Fruit fly (Drosophila melanogaster) whole organism, embryonic: Measurements from ENCODE around the gene Trf4-1.

Experiments
- Abd-B ChIP-seq: fragments of 200-800 bp; sonication (Bioruptor generic); optimal IDR thresholded peaks from 2 replicates; lab custom pipeline; 2018; ENCODE audit warnings: missing biosample characterization, mild to moderate bottlenecking, missing genetic modification characterization, moderate library complexity
- Adf1 ChIP-seq: fragments of 200-800 bp; sonication (Bioruptor generic); IDR thresholded peaks from 2 replicates; pipeline ENCODE4 v1.3.6; 2022; ENCODE audit warnings: missing biosample characterization, missing genetic modification characterization
- CG10147 ChIP-seq: fragments of 200-800 bp; sonication (Bioruptor generic); optimal IDR thresholded peaks from 2 replicates; lab custom pipeline; 2019; ENCODE audit warnings: missing biosample characterization, mild to moderate bottlenecking, missing genetic modification characterization, moderate library complexity
- CG10979 ChIP-seq: fragments of 200-800 bp; sonication (Bioruptor generic); optimal IDR thresholded peaks from 2 replicates; lab custom pipeline; 2018; ENCODE audit warnings: missing biosample characterization, mild to moderate bottlenecking, missing genetic modification characterization, moderate library complexity
- CG11456 ChIP-seq: fragments of 200-800 bp; sonication (Bioruptor generic); IDR thresholded peaks from 3 replicates; pipeline ENCODE4 v1.3.6; 2022; ENCODE audit warnings: missing biosample characterization, missing genetic modification characterization
- CG12071 ChIP-seq: fragments of 200-800 bp; sonication (Bioruptor generic); optimal IDR thresholded peaks from 3 replicates; lab custom pipeline; 2018; ENCODE audit warnings: missing biosample characterization, mild to moderate bottlenecking, missing genetic modification characterization
- CG12219 ChIP-seq: fragments of 200-800 bp; sonication (Bioruptor generic); optimal IDR thresholded peaks from 3 replicates; lab custom pipeline; 2018; ENCODE audit warnings: missing biosample characterization, mild to moderate bottlenecking, missing genetic modification characterization
- CG12391 ChIP-seq: fragments of 200-800 bp; sonication (Bioruptor generic); optimal IDR thresholded peaks from 3 replicates; lab custom pipeline; 2018; ENCODE audit warnings: missing biosample characterization, mild to moderate bottlenecking, missing genetic modification characterization, moderate library complexity
- CG12744 ChIP-seq: fragments of 200-800 bp; sonication (Bioruptor generic); optimal IDR thresholded peaks from 2 replicates; lab custom pipeline; 2016; ENCODE audit warnings: missing biosample characterization, missing genetic modification characterization
- CG12769 ChIP-seq: fragments of 200-800 bp; sonication (Bioruptor generic); optimal IDR thresholded peaks from 2 replicates; lab custom pipeline; 2019; ENCODE audit warnings: missing biosample characterization, mild to moderate bottlenecking, missing genetic modification characterization, moderate library complexity
- CG13624 ChIP-seq: fragments of 200-800 bp; sonication (Bioruptor generic); optimal IDR thresholded peaks from 2 replicates; lab custom pipeline; 2016; ENCODE audit warnings: missing biosample characterization, missing genetic modification characterization
- CG14710 ChIP-seq: fragments of 200-800 bp; sonication (Bioruptor generic); optimal IDR thresholded peaks from 3 replicates; lab custom pipeline; 2019; ENCODE audit warnings: missing biosample characterization, mild to moderate bottlenecking, missing genetic modification characterization, moderate library complexity
- CG15073 ChIP-seq: fragments of 200-800 bp; sonication (Bioruptor generic); optimal IDR thresholded peaks from 2 replicates; lab custom pipeline; 2016; ENCODE audit warnings: missing biosample characterization, missing genetic modification characterization
- CG32532 ChIP-seq: fragments of 200-800 bp; sonication (Bioruptor generic); IDR thresholded peaks from 2 replicates; pipeline ENCODE4 v1.3.6; 2022; ENCODE audit warnings: missing biosample characterization, missing genetic modification characterization
- CG3726 ChIP-seq: fragments of 200-800 bp; sonication (Bioruptor generic); IDR thresholded peaks from 3 replicates; pipeline ENCODE4, ENCODE4 v1.3.6; 2022; ENCODE audit warnings: missing biosample characterization, missing genetic modification characterization
- CG4404 ChIP-seq: fragments of 200-800 bp; sonication (Bioruptor generic); IDR thresholded peaks from 2 replicates; pipeline ENCODE4 v1.3.6; 2022; ENCODE audit warnings: missing biosample characterization, missing genetic modification characterization
- CG4730 ChIP-seq: fragments of 200-800 bp; sonication (Bioruptor generic); IDR thresholded peaks from 2 replicates; pipeline ENCODE4 v1.3.6; 2022; ENCODE audit warnings: missing biosample characterization, missing genetic modification characterization
- CG7839 ChIP-seq: fragments of 200-800 bp; sonication (Bioruptor generic); optimal IDR thresholded peaks from 3 replicates; lab custom pipeline; 2018; ENCODE audit warnings: missing biosample characterization, mild to moderate bottlenecking, missing genetic modification characterization, moderate library complexity
- CG8089 ChIP-seq: fragments of 200-800 bp; sonication (Bioruptor generic); optimal IDR thresholded peaks from 3 replicates; lab custom pipeline; 2016; ENCODE audit warnings: missing biosample characterization, missing genetic modification characterization
- CG8359 ChIP-seq: fragments of 200-800 bp; sonication (Bioruptor generic); optimal IDR thresholded peaks from 2 replicates; lab custom pipeline; 2017; ENCODE audit warnings: missing biosample characterization, mild to moderate bottlenecking, missing genetic modification characterization, borderline replicate concordance
- CG8388 ChIP-seq: fragments of 200-800 bp; sonication (Bioruptor generic); optimal IDR thresholded peaks from 2 replicates; lab custom pipeline; 2019; ENCODE audit warnings: missing biosample characterization, mild to moderate bottlenecking, missing genetic modification characterization, moderate library complexity
- Dll ChIP-seq: fragments of 200-800 bp; sonication (Bioruptor generic); IDR thresholded peaks from 4 replicates; pipeline ENCODE4 v1.3.6; 2022; ENCODE audit warnings: missing biosample characterization, missing genetic modification characterization; ENCODE audit not compliant: partially characterized antibody
- Doc3 ChIP-seq: fragments of 200-800 bp; sonication (Bioruptor generic); IDR thresholded peaks from 3 replicates; pipeline ENCODE4 v1.3.6; 2022; ENCODE audit warnings: missing biosample characterization, missing genetic modification characterization; ENCODE audit not compliant: partially characterized antibody
- ERR ChIP-seq: fragments of 200-800 bp; sonication (Bioruptor generic); optimal IDR thresholded peaks from 2 replicates; lab custom pipeline; 2016; ENCODE audit warnings: missing biosample characterization, missing genetic modification characterization
- Gug ChIP-seq: fragments of 200-800 bp; sonication (Bioruptor generic); IDR thresholded peaks from 4 replicates; pipeline ENCODE4 v1.3.6; 2022; ENCODE audit warnings: missing biosample characterization, missing genetic modification characterization
- Hsf ChIP-seq: fragments of 200-800 bp; sonication (Bioruptor generic); optimal IDR thresholded peaks from 3 replicates; lab custom pipeline; 2016; ENCODE audit warnings: missing biosample characterization, missing genetic modification characterization
- Med ChIP-seq: fragments of 200-800 bp; sonication (Bioruptor generic); peaks from one replicate; lab custom pipeline; 2016; ENCODE audit warnings: missing biosample characterization, missing genetic modification characterization, mild to moderate bottlenecking, inconsistent platforms, moderate library complexity
- Meics ChIP-seq: fragments of 200-800 bp; sonication (Bioruptor generic); optimal IDR thresholded peaks from 2 replicates; lab custom pipeline; 2017; ENCODE audit warnings: missing biosample characterization, mild to moderate bottlenecking, missing genetic modification characterization
- Mrtf ChIP-seq: fragments of 200-800 bp; sonication (Bioruptor generic); IDR thresholded peaks from 3 replicates; pipeline ENCODE4 v1.3.6; 2022; ENCODE audit warnings: missing biosample characterization, missing genetic modification characterization
- NFAT ChIP-seq: fragments of 200-800 bp; sonication (Bioruptor generic); IDR thresholded peaks from 2 replicates; pipeline ENCODE4 v1.3.6; 2022; ENCODE audit warnings: missing biosample characterization, missing genetic modification characterization
- Sox102F ChIP-seq: fragments of 200-800 bp; sonication (Bioruptor generic); optimal IDR thresholded peaks from 2 replicates; lab custom pipeline; 2018; ENCODE audit warnings: missing biosample characterization, mild to moderate bottlenecking, missing genetic modification characterization, moderate library complexity
- az2 ChIP-seq: fragments of 200-800 bp; sonication (Bioruptor generic); optimal IDR thresholded peaks from 3 replicates; lab custom pipeline; 2016; ENCODE audit warnings: missing biosample characterization, missing genetic modification characterization
- bcd ChIP-seq: fragments of 200-800 bp; sonication (Bioruptor generic); optimal IDR thresholded peaks from 2 replicates; lab custom pipeline; 2017; ENCODE audit warnings: missing biosample characterization, mild to moderate bottlenecking, missing genetic modification characterization
- crp ChIP-seq, 2 experiments: fragments of 200-800 bp; sonication (Bioruptor generic); optimal IDR thresholded peaks; 2 replicates in 1 of 2; 3 replicates in 1 of 2; lab custom pipeline; 2017; ENCODE audit warnings: missing biosample characterization in 2 of 2, missing genetic modification characterization in 2 of 2, mild to moderate bottlenecking in 1 of 2, moderate library complexity in 1 of 2
- dm ChIP-seq: fragments of 200-800 bp; sonication (Bioruptor generic); optimal IDR thresholded peaks from 3 replicates; lab custom pipeline; 2016; ENCODE audit warnings: missing biosample characterization, missing genetic modification characterization
- exex ChIP-seq: fragments of 200-800 bp; sonication (Bioruptor generic); optimal IDR thresholded peaks from 4 replicates; lab custom pipeline; 2018; ENCODE audit warnings: missing biosample characterization, mild to moderate bottlenecking, missing genetic modification characterization, moderate library complexity
- gcm ChIP-seq: fragments of 200-800 bp; sonication (Bioruptor generic); optimal IDR thresholded peaks from 2 replicates; lab custom pipeline; 2019; ENCODE audit warnings: missing biosample characterization, mild to moderate bottlenecking, missing genetic modification characterization, moderate library complexity
- kay ChIP-seq: fragments of 200-800 bp; sonication (Bioruptor generic); optimal IDR thresholded peaks from 2 replicates; lab custom pipeline; 2016; ENCODE audit warnings: missing biosample characterization, missing genetic modification characterization
- lbe ChIP-seq: fragments of 200-800 bp; sonication (Bioruptor generic); optimal IDR thresholded peaks from 2 replicates; lab custom pipeline; 2016; ENCODE audit warnings: missing biosample characterization, mild to moderate bottlenecking, missing genetic modification characterization
- mld ChIP-seq: fragments of 200-800 bp; sonication (Bioruptor generic); IDR thresholded peaks from 3 replicates; pipeline ENCODE4 v1.3.6; 2022; ENCODE audit warnings: missing biosample characterization, missing genetic modification characterization; ENCODE audit not compliant: partially characterized antibody
- nau ChIP-seq: fragments of 200-800 bp; sonication (Bioruptor generic); optimal IDR thresholded peaks from 3 replicates; lab custom pipeline; 2017; ENCODE audit warnings: missing biosample characterization, mild to moderate bottlenecking, missing genetic modification characterization, missing genetic modification reagents
- onecut ChIP-seq: fragments of 200-800 bp; sonication (Bioruptor generic); IDR thresholded peaks from 2 replicates; pipeline ENCODE4 v1.3.6; 2022; ENCODE audit warnings: missing biosample characterization, missing genetic modification characterization
- psq ChIP-seq: fragments of 200-800 bp; sonication (Bioruptor generic); optimal IDR thresholded peaks from 2 replicates; lab custom pipeline; 2017; ENCODE audit warnings: missing biosample characterization, missing genetic modification characterization
- row ChIP-seq: fragments of 200-800 bp; sonication (Bioruptor generic); IDR thresholded peaks from 3 replicates; pipeline ENCODE4 v1.3.6; 2022; ENCODE audit warnings: missing biosample characterization, missing genetic modification characterization
- scrt ChIP-seq: fragments of 200-800 bp; sonication (Bioruptor generic); optimal IDR thresholded peaks from 2 replicates; lab custom pipeline; 2018; ENCODE audit warnings: missing biosample characterization, mild to moderate bottlenecking, missing genetic modification characterization, moderate library complexity
- slbo ChIP-seq: fragments of 200-800 bp; sonication (Bioruptor generic); IDR thresholded peaks from 2 replicates; pipeline ENCODE4 v1.3.6; 2022; ENCODE audit warnings: missing biosample characterization, missing genetic modification characterization
- sob ChIP-seq: fragments of 200-800 bp; sonication (Bioruptor generic); IDR thresholded peaks from 2 replicates; pipeline ENCODE4 v1.3.6; 2022; ENCODE audit warnings: missing biosample characterization, missing genetic modification characterization
- stc ChIP-seq: fragments of 200-800 bp; sonication (Bioruptor generic); IDR thresholded peaks from 2 replicates; pipeline ENCODE4 v1.3.6; 2022; ENCODE audit warnings: missing biosample characterization, missing genetic modification characterization
- unpg ChIP-seq: fragments of 200-800 bp; sonication (Bioruptor generic); optimal IDR thresholded peaks from 3 replicates; lab custom pipeline; 2018; ENCODE audit warnings: missing biosample characterization, mild to moderate bottlenecking, missing genetic modification characterization, moderate library complexity
- vvl ChIP-seq: fragments of 200-800 bp; sonication (Bioruptor generic); IDR thresholded peaks from 2 replicates; pipeline ENCODE4 v1.3.6; 2022; ENCODE audit warnings: missing biosample characterization, missing genetic modification characterization

Trf4-1 gene

DNA sequence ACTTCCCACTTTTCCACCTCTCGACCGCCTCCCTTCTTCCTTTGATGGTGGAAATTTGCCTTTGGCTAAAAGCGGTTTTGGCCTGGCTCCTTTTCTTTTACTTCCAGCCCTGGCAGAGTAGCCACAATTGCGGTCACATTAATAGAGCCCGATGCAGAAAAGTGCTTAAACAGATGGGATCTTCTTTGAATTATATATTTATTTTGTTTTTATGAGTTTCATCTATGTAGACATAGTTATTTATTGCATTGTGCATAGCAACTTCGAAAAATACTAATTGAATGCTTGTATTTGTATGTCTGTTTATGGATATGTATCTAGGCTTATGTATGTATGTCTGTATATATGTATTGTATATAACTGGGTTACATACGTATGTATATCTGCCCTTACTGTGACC is 18.1 kb upstream of the Trf4-1 start (continued):
- peak; percentile 77 for TF ChIP-seq CG7839
- TF ChIP-seq CG12769 (tag; lab: Kevin White, UChicago) = no peak
- TF ChIP-seq nau (GFP tag; lab: Kevin White, UChicago) = no peak
- TF ChIP-seq CG12391 (tag; lab: Kevin White, UChicago) = peak; percentile 60
- TF ChIP-seq CG4404 (GFP tag; lab: Robert Waterston, UW) = 0 out of 2 replicates have a peak, but pooled peaks have one; percentile 9
- TF ChIP-seq CG14710 (tag; lab: Kevin White, UChicago) = peak; percentile 8
- peak; percentile 64 for TF ChIP-seq vvl (GFP tag; lab: Robert Waterston, UW)
- TF ChIP-seq Meics (GFP tag; lab: Kevin White, UChicago) = peak; percentile 82
- TF ChIP-seq Sox102F = peak; percentile 56
- TF ChIP-seq gcm (GFP tag; lab: Kevin White, UChicago) = peak; percentile 13
- TF ChIP-seq CG10147 (GFP tag; lab: Kevin White, UChicago) = peak; percentile 83
- TF ChIP-seq kay = no peak
- peak; percentile 56; the same call in 1 of the 2 replicates for TF ChIP-seq sob (GFP tag; lab: Robert Waterston, UW)
- TF ChIP-seq row (GFP tag; lab: Robert Waterston, UW) = peak; percentile 67; the same call in 2 of the 3 replicates
- TF ChIP-seq CG3726 = 0 out of 3 replicates have a peak, but pooled peaks have one; percentile 23
- TF ChIP-seq stc = peak; percentile 73
- TF ChIP-seq exex = peak; percentile 21
- no peak for TF ChIP-seq Dll (GFP tag; lab: Robert Waterston, UW)
- TF ChIP-seq Abd-B (GFP tag; lab: Kevin White, UChicago) = no peak
- no peak for TF ChIP-seq lbe (GFP tag; lab: Kevin White, UChicago)
- no peak for TF ChIP-seq dm (GFP tag; lab: Kevin White, UChicago)
- TF ChIP-seq slbo (GFP tag; lab: Robert Waterston, UW) = peak; percentile 66
- TF ChIP-seq Adf1 (GFP tag; lab: Robert Waterston, UW) = peak; percentile 18; the same call in 1 of the 2 replicates
- TF ChIP-seq NFAT (GFP tag; lab: Robert Waterston, UW) = no peak
- TF ChIP-seq CG11456 = 0 out of 3 replicates have a peak, but pooled peaks have one; percentile 63
- TF ChIP-seq CG15073 (GFP tag; lab: Kevin White, UChicago) = no peak
- peak; percentile 25; the same call in 1 of the 4 replicates for TF ChIP-seq Gug
- TF ChIP-seq CG12071 = peak; percentile 42
- 0 out of 2 replicates have a peak, but pooled peaks have one; percentile 21 for TF ChIP-seq CG4730 (GFP tag; lab: Robert Waterston, UW)
- peak; percentile 47; the same call in 1 of the 3 replicates for TF ChIP-seq Mrtf
- no peak for TF ChIP-seq CG8089 (GFP tag; lab: Kevin White, UChicago)
- peak; percentile 71 for TF ChIP-seq unpg
- TF ChIP-seq Doc3 (GFP tag; lab: Robert Waterston, UW) = no peak
- TF ChIP-seq CG13624 (GFP tag; lab: Kevin White, UChicago) = peak; percentile 18
- TF ChIP-seq Hsf = peak; percentile 9
- TF ChIP-seq CG12744 (GFP tag; lab: Kevin White, UChicago) = no peak
- TF ChIP-seq CG8388 (GFP tag; lab: Kevin White, UChicago) = peak; percentile 32
- peak; percentile 67 for TF ChIP-seq scrt (GFP tag; lab: Kevin White, UChicago)
- peak; percentile 62 for TF ChIP-seq CG32532 (GFP tag; lab: Robert Waterston, UW)
- peak; percentile 27 for TF ChIP-seq CG10979
- TF ChIP-seq crp (GFP tag; optimal IDR thresholded peaks at IDR 0.05; lab: Kevin White, UChicago) = no peak
- peak; percentile 79 for TF ChIP-seq Med (GFP tag; lab: Kevin White, UChicago)
- TF ChIP-seq ERR (GFP tag; lab: Kevin White, UChicago) = no peak
- TF ChIP-seq az2 (GFP tag; lab: Kevin White, UChicago) = peak; percentile 19
- TF ChIP-seq psq (GFP tag; lab: Kevin White, UChicago) = no peak
- no peak for TF ChIP-seq CG8359 (GFP tag; lab: Kevin White, UChicago)
- peak; percentile 40; the same call in 1 of the 2 replicates for TF ChIP-seq onecut (GFP tag; lab: Robert Waterston, UW)
- TF ChIP-seq bcd (GFP tag; lab: Kevin White, UChicago) = peak; percentile 63
- peak; percentile 21 for TF ChIP-seq CG12219
- TF ChIP-seq mld (GFP tag; lab: Robert Waterston, UW) = no peak
